Fruit fly (Drosophila melanogaster): ENCODE results near the gene Nup93-2.

The Nup93-2 gene

DNA sequence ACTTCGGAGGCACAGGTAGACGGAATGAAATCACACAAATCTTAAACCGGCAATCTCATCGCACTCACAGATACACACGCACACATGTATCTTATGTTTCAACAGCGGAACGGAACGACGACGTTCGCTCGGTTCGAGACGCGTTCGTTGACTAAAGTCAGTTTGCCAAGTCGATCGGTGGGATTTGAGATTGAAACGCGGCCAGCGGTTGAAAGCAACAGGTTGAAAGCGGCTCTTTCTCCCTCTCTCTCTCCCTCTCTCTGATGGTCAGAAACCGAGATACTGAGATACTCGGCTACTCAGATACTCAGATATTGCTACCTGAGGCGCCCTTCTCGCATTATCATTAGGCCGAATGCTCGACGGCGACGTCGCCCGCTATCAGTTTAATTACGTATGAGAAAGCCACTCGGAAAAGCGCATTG, 44.4 kb downstream of the Nup93-2 start (continued):
- TF ChIP-seq Meics (GFP tag; optimal IDR thresholded peaks at IDR 0.05) (peak; percentile 60), zen2 (GFP tag; IDR thresholded peaks at IDR 0.05; ENCODE audit: partially characterized antibody) (peak; percentile 29; the same call in 1 of the 3 replicates), CG10654 (GFP tag; optimal IDR thresholded peaks at IDR 0.05) (no peak), CG31441 (GFP tag; IDR thresholded peaks at IDR 0.05) (no peak; the same call in 1 of the 2 replicates), Ada2b (GFP tag; IDR thresholded peaks at IDR 0.05) (no peak), CG10543 (GFP tag; optimal IDR thresholded peaks at IDR 0.05) (peak; percentile 79), sna (GFP tag; IDR thresholded peaks at IDR 0.05; ENCODE audit: partially characterized antibody) (peak; percentile 47), Jarid2 (GFP tag; optimal IDR thresholded peaks at IDR 0.05) (peak; percentile 96), her (GFP tag; optimal IDR thresholded peaks at IDR 0.05) (peak; percentile 64)

DNA sequence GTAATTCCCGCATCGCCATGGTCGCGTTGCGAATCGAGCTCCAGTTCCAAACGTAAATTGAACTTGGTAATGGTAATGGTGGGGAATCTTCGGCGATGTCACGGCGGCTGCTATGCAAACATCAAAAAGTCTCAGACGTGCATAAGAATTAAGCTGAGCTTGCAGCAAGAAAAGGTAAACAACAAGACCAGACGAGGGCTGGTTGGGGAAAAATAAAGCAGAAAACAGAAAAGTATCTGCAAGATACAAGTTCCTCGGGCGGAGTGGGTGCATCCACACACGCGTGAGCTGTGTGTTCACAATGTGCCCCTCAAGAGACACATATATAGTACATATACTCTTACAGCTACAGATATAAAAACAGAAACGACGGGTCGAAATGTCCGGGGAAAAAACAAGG, 45.6 kb downstream of the Nup93-2 start:
- TF ChIP-seq nom (GFP tag; optimal IDR thresholded peaks at IDR 0.05) (peak; percentile 35), CG12391 (tag; optimal IDR thresholded peaks at IDR 0.05) (no peak)

- TF ChIP-seq CG9932 (GFP tag; IDR thresholded peaks at IDR 0.05) (no peak), Drgx (GFP tag; IDR thresholded peaks at IDR 0.05) (peak; percentile 40; the same call in 1 of the 2 replicates), CG18011 (GFP tag; optimal IDR thresholded peaks at IDR 0.05) (no peak), bsh (GFP tag; optimal IDR thresholded peaks at IDR 0.05) (peak in 1 of 2 experiments; percentile 44)
These were observed 50.3 kb downstream of the Nup93-2 start for dm6 chr3R:14847844-14848243.

dm6 chr3R:14846924-14847599, 51.1 kb downstream of the Nup93-2 start:
- TF ChIP-seq bsh (GFP tag; optimal IDR thresholded peaks at IDR 0.05) (peak in 1 of 2 experiments; percentile 49), CG6791 (GFP tag; IDR thresholded peaks at IDR 0.05; ENCODE audit: partially characterized antibody) (no peak), sens (GFP tag) (peak; percentile 82), gem (tag; optimal IDR thresholded peaks at IDR 0.05) (peak; percentile 22), Ptx1 (GFP tag; IDR thresholded peaks at IDR 0.05) (peak; percentile 31; the same call in 1 of the 2 replicates), Sin3A (optimal IDR thresholded peaks at IDR 0.05) (no peak), Asciz (GFP tag; optimal IDR thresholded peaks at IDR 0.05) (no peak), CG16815 (GFP tag; optimal IDR thresholded peaks at IDR 0.05) (no peak), lmd (GFP tag; IDR thresholded peaks at IDR 0.05) (peak; percentile 14; the same call in 1 of the 2 replicates), ase (GFP tag; IDR thresholded peaks at IDR 0.05) (0 out of 3 replicates have a peak, but pooled peaks have one; percentile 9), wor (GFP tag; IDR thresholded peaks at IDR 0.05) (0 out of 2 replicates have a peak, but pooled peaks have one; percentile 14), Sox102F (GFP tag; optimal IDR thresholded peaks at IDR 0.05) (peak; percentile 50), ttk (GFP tag; IDR thresholded peaks at IDR 0.05) (0 out of 2 replicates have a peak, but pooled peaks have one; percentile 37), Med (GFP tag) (peak; percentile 63), nerfin-1 (tag; optimal IDR thresholded peaks at IDR 0.05) (no peak), so (GFP tag; IDR thresholded peaks at IDR 0.05) (peak; percentile 17; the same call in 1 of the 3 replicates), dmrt99B (tag; optimal IDR thresholded peaks at IDR 0.05) (peak; percentile 9), E2f1 (GFP tag; IDR thresholded peaks at IDR 0.05) (0 out of 2 replicates have a peak, but pooled peaks have one; percentile 13), Ets65A (GFP tag) (peak; percentile 74), Blimp-1 (GFP tag; optimal IDR thresholded peaks at IDR 0.05) (peak; percentile 54), Kr (GFP tag; optimal IDR thresholded peaks at IDR 0.05) (no peak), hbn (GFP tag; IDR thresholded peaks at IDR 0.05; ENCODE audit: partially characterized antibody) (no peak), CG11504 (tag; optimal IDR thresholded peaks at IDR 0.05) (peak; percentile 8), CG4820 (GFP tag; optimal IDR thresholded peaks at IDR 0.05) (no peak), Drgx (GFP tag; IDR thresholded peaks at IDR 0.05) (peak; percentile 78), ci (GFP tag; IDR thresholded peaks at IDR 0.05) (peak; percentile 9; the same call in 1 of the 3 replicates), prd (optimal IDR thresholded peaks at IDR 0.05) (no peak), prd (GFP tag; IDR thresholded peaks at IDR 0.05) (peak; percentile 35; the same call in 1 of the 3 replicates), tio (GFP tag; optimal IDR thresholded peaks at IDR 0.05) (peak; percentile 8), CG17829 (tag; optimal IDR thresholded peaks at IDR 0.05) (no peak), CG32772 (GFP tag; IDR thresholded peaks at IDR 0.05) (0 out of 2 replicates have a peak, but pooled peaks have one; percentile 30)

Data from whole organism, embryonic.